Worm (Caenorhabditis elegans) whole organism, L4 larva: Measurements from ENCODE around the gene F14F7.5.

Experiments
- D1046.2 ChIP-seq: fragments of 200-800 bp; sonication (Bioruptor generic); IDR thresholded peaks from 2 replicates; pipeline ENCODE4 v1.3.6; 2022; ENCODE audit warnings: missing genetic modification characterization, missing compliant biosample characterization
- F26F4.8 ChIP-seq: fragments of 200-800 bp; sonication (Bioruptor generic); conservative IDR thresholded peaks from 2 replicates; pipeline ENCODE4 v1.3.6; 2022; ENCODE audit warnings: missing genetic modification characterization, missing compliant biosample characterization
- F44E2.7 ChIP-seq: fragments of 200-800 bp; sonication (Bioruptor generic); IDR thresholded peaks from 2 replicates; pipeline ENCODE4 v2.1.2; 2022; ENCODE audit warnings: missing genetic modification characterization, missing compliant biosample characterization
- R02D3.7 ChIP-seq: fragments of 150-350 bp; sonication (generic microtip); optimal IDR thresholded peaks from 3 replicates; lab custom pipeline; 2014; ENCODE audit warnings: missing biosample characterization, missing genetic modification characterization
- Y48G9A.11 ChIP-seq: fragments of 200-800 bp; sonication (Bioruptor generic); IDR thresholded peaks from 2 replicates; pipeline ENCODE4 v1.3.6; 2022; ENCODE audit warnings: missing genetic modification reagents, missing genetic modification characterization, missing compliant biosample characterization
- Y75B8A.6 ChIP-seq: fragments of 200-800 bp; sonication (Bioruptor generic); IDR thresholded peaks from 2 replicates; pipeline ENCODE4 v1.3.6; 2022; ENCODE audit warnings: missing genetic modification reagents, missing genetic modification characterization, missing compliant biosample characterization
- ZK546.5 ChIP-seq, 2 experiments: sonication (generic microtip); optimal IDR thresholded peaks; 2 replicates each; lab custom pipeline; 2017; ENCODE audit warnings: missing biosample characterization in 2 of 2, missing genetic modification characterization in 2 of 2
- aha-1 ChIP-seq: fragments of 150-350 bp; peaks from one replicate; lab custom pipeline; 2014; ENCODE audit warnings: missing biosample characterization, missing genetic modification characterization
- aly-2 ChIP-seq: sonication (generic microtip); optimal IDR thresholded peaks from 2 replicates; lab custom pipeline; 2018; ENCODE audit warnings: missing biosample characterization, missing genetic modification characterization
- ama-1 ChIP-seq: fragments of 150-350 bp; optimal IDR thresholded peaks from 2 replicates; lab custom pipeline; 2014; ENCODE audit warnings: inconsistent platforms, mixed read lengths
- arid-1 ChIP-seq: fragments of 200-800 bp; sonication (Bioruptor generic); conservative IDR thresholded peaks from 2 replicates; pipeline ENCODE4 v1.3.6; 2022; ENCODE audit warnings: missing genetic modification reagents, missing genetic modification characterization, missing compliant biosample characterization
- ceh-20 ChIP-seq: fragments of 200-800 bp; sonication (Bioruptor generic); IDR thresholded peaks from 2 replicates; pipeline ENCODE4 v1.3.6; 2022; ENCODE audit warnings: missing genetic modification reagents, missing genetic modification characterization, missing compliant biosample characterization
- ctbp-1 ChIP-seq: fragments of 200-800 bp; sonication (Bioruptor generic); IDR thresholded peaks from 2 replicates; pipeline ENCODE4 v1.3.6; 2022; ENCODE audit warnings: missing genetic modification reagents, missing genetic modification characterization, missing compliant biosample characterization
- daf-8 ChIP-seq: fragments of 200-800 bp; sonication (Bioruptor generic); IDR thresholded peaks from 2 replicates; pipeline ENCODE4 v1.3.6; 2022; ENCODE audit warnings: missing genetic modification characterization, missing compliant biosample characterization
- hlh-11 ChIP-seq: fragments of 200-800 bp; sonication (Bioruptor generic); optimal IDR thresholded peaks from 2 replicates; lab custom pipeline; 2018; ENCODE audit warnings: mild to moderate bottlenecking, missing genetic modification characterization, missing compliant biosample characterization
- lin-29 ChIP-seq: fragments of 200-800 bp; sonication (Bioruptor generic); IDR thresholded peaks from 2 replicates; pipeline ENCODE4 v1.3.6; 2022; ENCODE audit warnings: missing genetic modification reagents, missing genetic modification characterization, missing compliant biosample characterization
- lin-39 ChIP-seq: fragments of 150-350 bp; optimal IDR thresholded peaks from 2 replicates; lab custom pipeline; 2014; ENCODE audit warnings: missing biosample characterization, missing genetic modification reagents, missing genetic modification characterization
- mdl-1 ChIP-seq, 2 experiments: fragments of 150-350 bp in 1 of 2; sonication (generic microtip) in 1 of 2; optimal IDR thresholded peaks; 2 replicates each; lab custom pipeline; 2014 to 2017; ENCODE audit warnings: missing biosample characterization in 2 of 2, missing genetic modification characterization in 2 of 2
- mdt-29 ChIP-seq: fragments of 200-800 bp; sonication (Bioruptor generic); IDR thresholded peaks from 2 replicates; pipeline ENCODE4 v1.3.6; 2022; ENCODE audit warnings: missing genetic modification reagents, missing genetic modification characterization, missing compliant biosample characterization
- mep-1 ChIP-seq: fragments of 150-350 bp; sonication (generic microtip); optimal IDR thresholded peaks from 3 replicates; lab custom pipeline; 2014; ENCODE audit warnings: missing biosample characterization, missing genetic modification characterization
- nhr-10 ChIP-seq: fragments of 150-350 bp; optimal IDR thresholded peaks from 2 replicates; lab custom pipeline; 2014; ENCODE audit warnings: missing biosample characterization, missing genetic modification characterization
- nhr-102 ChIP-seq: sonication (generic microtip); optimal IDR thresholded peaks from 2 replicates; lab custom pipeline; 2016; ENCODE audit warnings: mild to moderate bottlenecking, missing genetic modification characterization, moderate library complexity, missing compliant biosample characterization
- nhr-237 ChIP-seq: sonication (generic microtip); optimal IDR thresholded peaks from 2 replicates; lab custom pipeline; 2017; ENCODE audit warnings: missing biosample characterization, missing genetic modification characterization
- nhr-25 ChIP-seq: sonication (generic microtip); optimal IDR thresholded peaks from 2 replicates; lab custom pipeline; 2017; ENCODE audit warnings: missing genetic modification characterization, mild to moderate bottlenecking, missing compliant biosample characterization, antibody characterized with exemption, moderate library complexity, borderline replicate concordance; ENCODE audit not compliant: insufficient read depth
- nhr-28 ChIP-seq: fragments of 150-350 bp; optimal IDR thresholded peaks from 2 replicates; lab custom pipeline; 2014; ENCODE audit warnings: missing biosample characterization, missing genetic modification characterization
- nhr-41 ChIP-seq: fragments of 200-800 bp; sonication (Bioruptor generic); IDR thresholded peaks from 2 replicates; pipeline ENCODE4 v1.3.6; 2022; ENCODE audit warnings: missing genetic modification reagents, missing genetic modification characterization, missing compliant biosample characterization
- nhr-42 ChIP-seq: fragments of 200-800 bp; sonication (Bioruptor generic); IDR thresholded peaks from 2 replicates; pipeline ENCODE4 v1.3.6; 2022; ENCODE audit warnings: missing genetic modification characterization, missing compliant biosample characterization
- nhr-48 ChIP-seq: sonication (generic microtip); optimal IDR thresholded peaks from 2 replicates; lab custom pipeline; 2016; ENCODE audit warnings: mild to moderate bottlenecking, missing genetic modification characterization, missing compliant biosample characterization
- nhr-76 ChIP-seq: fragments of 150-350 bp; optimal IDR thresholded peaks from 2 replicates; lab custom pipeline; 2014; ENCODE audit warnings: missing biosample characterization, missing genetic modification characterization
- php-3 ChIP-seq: fragments of 200-800 bp; sonication (Bioruptor generic); IDR thresholded peaks from 2 replicates; pipeline ENCODE4 v1.3.6; 2022; ENCODE audit warnings: missing genetic modification reagents, missing genetic modification characterization, missing compliant biosample characterization
- pqm-1 ChIP-seq: sonication (generic microtip); optimal IDR thresholded peaks from 2 replicates; lab custom pipeline; 2017; ENCODE audit warnings: missing biosample characterization, missing genetic modification characterization
- rbr-2 ChIP-seq: sonication (generic microtip); optimal IDR thresholded peaks from 2 replicates; lab custom pipeline; 2016; ENCODE audit warnings: missing genotype, missing genetic modification characterization, missing compliant biosample characterization
- sdz-12 ChIP-seq: fragments of 200-800 bp; sonication (Bioruptor generic); optimal IDR thresholded peaks from 2 replicates; lab custom pipeline; 2018; ENCODE audit warnings: mild to moderate bottlenecking, missing genetic modification characterization, missing compliant biosample characterization
- set-16 ChIP-seq: fragments of 200-800 bp; sonication (Bioruptor generic); IDR thresholded peaks from 2 replicates; pipeline ENCODE4 v1.3.6; 2022; ENCODE audit warnings: missing genetic modification reagents, missing genetic modification characterization, missing compliant biosample characterization
- skn-1 ChIP-seq: fragments of 150-350 bp; optimal IDR thresholded peaks from 2 replicates; lab custom pipeline; 2014; ENCODE audit warnings: missing biosample characterization, missing genetic modification characterization
- spr-1 ChIP-seq: sonication (generic microtip); optimal IDR thresholded peaks from 2 replicates; lab custom pipeline; 2016; ENCODE audit warnings: mild to moderate bottlenecking, missing genetic modification characterization, missing compliant biosample characterization
- unc-39 ChIP-seq: sonication (generic microtip); optimal IDR thresholded peaks from 2 replicates; lab custom pipeline; 2017; ENCODE audit warnings: missing biosample characterization, missing genetic modification characterization
- unc-62 ChIP-seq, 3 experiments: fragments of 150-350 bp in 1 of 3; sonication (generic microtip); optimal IDR thresholded peaks in 2 of 3; peaks in 1 of 3; 1 replicate in 1 of 3; 2 replicates in 2 of 3; lab custom pipeline; 2014 to 2017; ENCODE audit warnings: missing biosample characterization in 3 of 3, missing genetic modification characterization in 3 of 3, missing genetic modification reagents in 3 of 3, missing genotype in 1 of 3
- zag-1 ChIP-seq: fragments of 150-350 bp; optimal IDR thresholded peaks from 2 replicates; lab custom pipeline; 2014; ENCODE audit warnings: missing biosample characterization, missing genetic modification characterization
- zip-2 ChIP-seq: fragments of 150-350 bp; optimal IDR thresholded peaks from 2 replicates; lab custom pipeline; 2014; ENCODE audit warnings: missing biosample characterization, missing genetic modification characterization
- ztf-11 ChIP-seq: fragments of 150-350 bp; optimal IDR thresholded peaks from 2 replicates; lab custom pipeline; 2014; ENCODE audit warnings: missing biosample characterization, missing genetic modification characterization

Gene F14F7.5

ce11 chrIII:13031701-13032100 lies at the start of gene F14F7.5:
Gene F14F7.5 (plus strand): TSS chrIII:13032001.
- TF ChIP-seq nhr-25 = no peak
- TF ChIP-seq sdz-12 (GFP tag; lab: Kevin White, UChicago) = no peak
- TF ChIP-seq zag-1 (tag; lab: Kevin White, UChicago) = no peak
- no peak for TF ChIP-seq R02D3.7
- TF ChIP-seq nhr-41 (GFP tag; lab: Robert Waterston, UW) = no peak
- no peak for TF ChIP-seq nhr-48
- no peak for TF ChIP-seq ceh-20 (GFP tag; lab: Robert Waterston, UW)
- TF ChIP-seq hlh-11 (tag; lab: Kevin White, UChicago) = no peak
- TF ChIP-seq rbr-2 (tag; lab: Kevin White, UChicago) = no peak
- TF ChIP-seq mep-1 (tag; lab: Kevin White, UChicago) = no peak
- no peak for TF ChIP-seq zip-2 (tag; lab: Kevin White, UChicago)
- TF ChIP-seq unc-39 (tag; lab: Kevin White, UChicago) = no peak
- TF ChIP-seq nhr-42 (GFP tag; lab: Robert Waterston, UW) = no peak
- TF ChIP-seq ctbp-1 (GFP tag; lab: Robert Waterston, UW) = no peak

ce11 chrIII:12987418-12987817 lies 44.4 kb upstream of the F14F7.5 start, which contains the start of gene ZK1010.5:
Gene ZK1010.5 (minus strand): TSS chrIII:12987518.
- TF ChIP-seq mdt-29 (GFP tag; lab: Robert Waterston, UW) = no peak
- TF ChIP-seq arid-1 (GFP tag; lab: Robert Waterston, UW) = no peak

DNA sequence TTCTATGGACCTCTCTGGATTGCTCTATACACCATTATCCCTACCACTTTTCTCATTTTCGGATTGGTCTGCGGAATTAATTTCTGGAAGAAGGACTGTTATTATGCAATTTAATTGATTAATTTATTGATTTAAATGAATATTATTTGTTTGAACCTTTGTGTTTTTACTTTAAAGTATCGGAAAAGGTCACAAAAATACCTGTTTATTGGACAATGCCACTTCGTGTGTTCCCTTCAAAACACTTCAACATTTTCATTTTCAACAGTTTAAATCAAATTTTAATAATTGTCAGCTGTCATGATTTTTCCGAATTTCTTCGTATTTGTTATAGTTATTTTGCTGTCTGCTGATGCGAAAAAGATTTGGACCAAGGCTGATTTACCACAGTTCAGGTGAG lies 40.8 kb upstream of the F14F7.5 start, which contains the start of gene ZK1010.12:
ZK1010.12 (plus strand) TSS at position 301 of the 400 bp plus-strand sequence.
- TF ChIP-seq unc-62 (GFP tag; optimal IDR thresholded peaks at IDR 0.05 in 1 of 2; lab: Kevin White, UChicago) (peak in 1 of 2 experiments; percentile 60), unc-62 (tag; optimal IDR thresholded peaks at IDR 0.05; lab: Kevin White, UChicago) (no peak), nhr-28 (no peak)

DNA sequence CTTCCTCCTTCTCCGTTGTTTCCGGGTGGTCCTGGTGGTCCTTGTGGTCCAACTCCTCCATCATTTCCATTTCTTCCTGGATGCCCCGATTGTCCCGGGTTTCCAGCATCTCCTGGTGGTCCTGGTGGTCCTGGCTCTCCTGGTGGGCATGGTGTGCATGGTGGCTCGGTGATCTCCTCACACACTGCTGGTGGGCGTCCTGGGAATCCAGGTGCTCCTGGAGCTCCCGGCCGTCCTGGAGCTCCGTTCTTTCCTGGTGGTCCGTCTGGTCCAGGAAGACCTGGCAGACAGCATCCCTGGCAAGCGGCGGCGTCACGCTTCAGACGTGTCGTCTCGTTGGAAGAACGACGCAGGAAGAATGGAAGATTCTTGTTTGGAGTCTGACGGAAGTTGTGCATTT lies 38.7 kb upstream of the F14F7.5 start:
- TF ChIP-seq set-16 (GFP tag; lab: Robert Waterston, UW) = peak; percentile 97
- no peak for TF ChIP-seq nhr-237 (tag; lab: Kevin White, UChicago)
- TF ChIP-seq, all 104 proteins: peak for 1

DNA sequence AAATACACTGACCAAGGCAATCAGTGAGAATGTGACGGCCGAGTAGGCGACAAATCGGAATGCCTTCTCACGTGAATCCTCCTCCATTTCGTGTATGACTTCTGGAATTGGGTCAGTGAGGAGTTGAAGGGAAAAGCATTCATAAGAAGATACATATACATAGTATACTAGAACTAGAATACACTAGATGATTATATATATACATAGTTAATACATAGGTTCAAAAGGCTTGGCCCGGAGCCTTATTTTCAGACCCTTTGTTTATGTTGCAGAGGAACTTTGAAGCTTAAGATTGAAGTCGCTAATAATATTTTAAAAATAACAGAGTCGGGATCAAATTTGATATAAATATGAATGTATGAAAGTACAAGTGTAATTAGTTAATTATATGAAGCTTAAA lies 38.2 kb upstream of the F14F7.5 start, which contains the start of gene col-97:
col-97 (minus strand) TSS at position 101 of the 400 bp plus-strand sequence.
- peak in 1 of 2 experiments; percentile 40 for TF ChIP-seq unc-62 (GFP tag; optimal IDR thresholded peaks at IDR 0.05 in 1 of 2; lab: Kevin White, UChicago)
- TF ChIP-seq unc-62 (tag; optimal IDR thresholded peaks at IDR 0.05; lab: Kevin White, UChicago) = no peak
- TF ChIP-seq nhr-28 = no peak
- no peak for TF ChIP-seq skn-1 (tag; lab: Kevin White, UChicago)
- no peak for TF ChIP-seq spr-1
- TF ChIP-seq ZK546.5 (tag; optimal IDR thresholded peaks at IDR 0.05; lab: Kevin White, UChicago) = no peak
- no peak for TF ChIP-seq ama-1 (lab: Kevin White, UChicago)
- TF ChIP-seq Y75B8A.6 (GFP tag; lab: Robert Waterston, UW) = no peak

- TF ChIP-seq aha-1 = peak; percentile 20
- TF ChIP-seq php-3 (GFP tag; lab: Robert Waterston, UW) = no peak
- no peak for TF ChIP-seq aly-2 (tag; lab: Kevin White, UChicago)
- TF ChIP-seq F44E2.7 (GFP tag; lab: Robert Waterston, UW) = no peak
- TF ChIP-seq daf-8 (GFP tag; lab: Robert Waterston, UW) = no peak
- no peak for TF ChIP-seq lin-29 (GFP tag; lab: Robert Waterston, UW)
- TF ChIP-seq lin-39 (tag; lab: Kevin White, UChicago) = no peak
- no peak for TF ChIP-seq nhr-48
- no peak for TF ChIP-seq rbr-2 (tag; lab: Kevin White, UChicago)
- peak; percentile 67 for TF ChIP-seq set-16 (GFP tag; lab: Robert Waterston, UW)
- no peak for TF ChIP-seq nhr-10 (tag; lab: Kevin White, UChicago)
- TF ChIP-seq unc-62 (GFP tag; optimal IDR thresholded peaks at IDR 0.05 in 1 of 2; lab: Kevin White, UChicago) = peak in 1 of 2 experiments; percentile 70
- TF ChIP-seq unc-62 (tag; optimal IDR thresholded peaks at IDR 0.05; lab: Kevin White, UChicago) = no peak
- no peak for TF ChIP-seq Y48G9A.11 (GFP tag; lab: Robert Waterston, UW)
- no peak for TF ChIP-seq zag-1 (tag; lab: Kevin White, UChicago)
- TF ChIP-seq D1046.2 (GFP tag; lab: Robert Waterston, UW) = no peak
- TF ChIP-seq ztf-11 = no peak
- TF ChIP-seq mdt-29 (GFP tag; lab: Robert Waterston, UW) = 0 out of 2 replicates have a peak, but pooled peaks have one; percentile 23
- no peak for TF ChIP-seq pqm-1 (tag; lab: Kevin White, UChicago)
- no peak for TF ChIP-seq mdl-1 (tag; optimal IDR thresholded peaks at IDR 0.05; lab: Kevin White, UChicago)
- TF ChIP-seq F26F4.8 = no peak
- no peak for TF ChIP-seq nhr-102 (tag; lab: Kevin White, UChicago)
- TF ChIP-seq nhr-76 (tag; lab: Kevin White, UChicago) = no peak
- TF ChIP-seq nhr-25 = no peak
Observed at ce11 chrIII:12998252-12998651, 33.5 kb upstream of the F14F7.5 start.
